Fruit fly (Drosophila melanogaster) S2 (cell line): ENCODE results near the gene zfh1.

Source experiments
- CG8478 ChIP-seq: fragments of >200 bp; optimal IDR thresholded peaks from 2 replicates; lab custom pipeline; 2018
- CTCF ChIP-seq, 2 experiments: fragments of >200 bp; optimal IDR thresholded peaks; 2 replicates each; lab custom pipeline; 2018

dm6 chr3R:30772779-30773546, 7.2 kb downstream of the zfh1 start:
- TF ChIP-seq CTCF (optimal IDR thresholded peaks at IDR 0.05; lab: Kevin White, UChicago) (no peak), CG8478 (no peak)
